Fruit fly (Drosophila melanogaster) whole organism, embryonic: Measurements from ENCODE around the gene NFAT.

ENCODE experiments used
- Adf1 ChIP-seq: fragments of 200-800 bp; sonication (Bioruptor generic); IDR thresholded peaks from 2 replicates; pipeline ENCODE4 v1.3.6; 2022; ENCODE audit warnings: missing biosample characterization, missing genetic modification characterization
- B-H2 ChIP-seq: fragments of 200-800 bp; sonication (Bioruptor generic); optimal IDR thresholded peaks from 2 replicates; lab custom pipeline; 2018; ENCODE audit warnings: missing biosample characterization, mild to moderate bottlenecking, missing genetic modification characterization
- CG10366 ChIP-seq: fragments of 200-800 bp; sonication (Bioruptor generic); IDR thresholded peaks from 2 replicates; pipeline ENCODE4 v1.3.6; 2022; ENCODE audit warnings: missing biosample characterization, missing genetic modification characterization
- CG11456 ChIP-seq: fragments of 200-800 bp; sonication (Bioruptor generic); IDR thresholded peaks from 3 replicates; pipeline ENCODE4 v1.3.6; 2022; ENCODE audit warnings: missing biosample characterization, missing genetic modification characterization
- CG13287 ChIP-seq: fragments of 200-800 bp; sonication (Bioruptor generic); IDR thresholded peaks from 2 replicates; pipeline ENCODE4 v1.3.6; 2022; ENCODE audit warnings: missing biosample characterization, missing genetic modification characterization; ENCODE audit not compliant: partially characterized antibody
- CG14441 ChIP-seq: fragments of 200-800 bp; sonication (Bioruptor generic); IDR thresholded peaks from 2 replicates; pipeline ENCODE4 v1.3.6; 2022; ENCODE audit warnings: missing biosample characterization, missing genetic modification characterization
- CG1647 ChIP-seq: fragments of 200-800 bp; sonication (Bioruptor generic); optimal IDR thresholded peaks from 3 replicates; lab custom pipeline; 2016; ENCODE audit warnings: missing biosample characterization, missing genetic modification characterization
- CG17912 ChIP-seq: fragments of 200-800 bp; sonication (Bioruptor generic); optimal IDR thresholded peaks from 2 replicates; lab custom pipeline; 2018; ENCODE audit warnings: missing biosample characterization, mild to moderate bottlenecking, missing genetic modification characterization
- CG2116 ChIP-seq: fragments of 200-800 bp; sonication (Bioruptor generic); optimal IDR thresholded peaks from 3 replicates; lab custom pipeline; 2018; ENCODE audit warnings: missing biosample characterization, mild to moderate bottlenecking, missing genetic modification characterization
- CG2875 ChIP-seq: fragments of 200-800 bp; sonication (Bioruptor generic); optimal IDR thresholded peaks from 2 replicates; lab custom pipeline; 2017; ENCODE audit warnings: missing biosample characterization, mild to moderate bottlenecking, missing genetic modification characterization, missing genetic modification reagents
- CG30020 ChIP-seq: fragments of 200-800 bp; optimal IDR thresholded peaks from 2 replicates; lab custom pipeline; 2019; ENCODE audit warnings: missing biosample characterization, mild to moderate bottlenecking, missing genetic modification characterization, moderate library complexity
- CG3281 ChIP-seq: fragments of 200-800 bp; sonication (Bioruptor generic); optimal IDR thresholded peaks from 3 replicates; lab custom pipeline; 2017; ENCODE audit warnings: missing biosample characterization, mild to moderate bottlenecking, missing genetic modification characterization
- CG43689 ChIP-seq: fragments of 200-800 bp; sonication (Bioruptor generic); IDR thresholded peaks from 2 replicates; pipeline ENCODE4 v1.3.6; 2022; ENCODE audit warnings: missing biosample characterization, missing genetic modification characterization
- CG8281 ChIP-seq: fragments of 200-800 bp; sonication (Bioruptor generic); optimal IDR thresholded peaks from 2 replicates; lab custom pipeline; 2018; ENCODE audit warnings: missing biosample characterization, mild to moderate bottlenecking, missing genetic modification characterization, moderate library complexity
- Dll ChIP-seq: fragments of 200-800 bp; sonication (Bioruptor generic); IDR thresholded peaks from 4 replicates; pipeline ENCODE4 v1.3.6; 2022; ENCODE audit warnings: missing biosample characterization, missing genetic modification characterization; ENCODE audit not compliant: partially characterized antibody
- Dref ChIP-seq: fragments of 200-800 bp; sonication (Bioruptor generic); IDR thresholded peaks from 2 replicates; pipeline ENCODE4 v1.3.6; 2022; ENCODE audit warnings: missing biosample characterization, missing genetic modification characterization
- Drgx ChIP-seq: fragments of 200-800 bp; sonication (Bioruptor generic); IDR thresholded peaks from 2 replicates; pipeline ENCODE4 v1.3.6; 2022; ENCODE audit warnings: missing biosample characterization, missing genetic modification characterization
- ERR ChIP-seq: fragments of 200-800 bp; sonication (Bioruptor generic); optimal IDR thresholded peaks from 2 replicates; lab custom pipeline; 2016; ENCODE audit warnings: missing biosample characterization, missing genetic modification characterization
- H15 ChIP-seq: fragments of 200-800 bp; sonication (Bioruptor generic); IDR thresholded peaks from 3 replicates; pipeline ENCODE4 v1.3.6; 2022; ENCODE audit warnings: missing biosample characterization, missing genetic modification characterization
- HHEX ChIP-seq: fragments of 200-800 bp; sonication (Bioruptor generic); optimal IDR thresholded peaks from 3 replicates; lab custom pipeline; 2017; ENCODE audit warnings: missing biosample characterization, mild to moderate bottlenecking, missing genetic modification characterization, missing genetic modification reagents
- Hr51 ChIP-seq, 2 experiments: fragments of 200-800 bp; sonication (Bioruptor generic); optimal IDR thresholded peaks; 2 replicates in 1 of 2; 3 replicates in 1 of 2; lab custom pipeline; 2016 to 2018; ENCODE audit warnings: missing biosample characterization in 2 of 2, missing genetic modification characterization in 2 of 2, mild to moderate bottlenecking in 1 of 2, moderate library complexity in 1 of 2
- Mes4 ChIP-seq: fragments of 200-800 bp; sonication (Bioruptor generic); optimal IDR thresholded peaks from 2 replicates; lab custom pipeline; 2016; ENCODE audit warnings: missing biosample characterization, missing genetic modification characterization
- Mrtf ChIP-seq: fragments of 200-800 bp; sonication (Bioruptor generic); IDR thresholded peaks from 3 replicates; pipeline ENCODE4 v1.3.6; 2022; ENCODE audit warnings: missing biosample characterization, missing genetic modification characterization
- NfI ChIP-seq: fragments of 200-800 bp; sonication (Bioruptor generic); optimal IDR thresholded peaks from 3 replicates; lab custom pipeline; 2018; ENCODE audit warnings: missing biosample characterization, mild to moderate bottlenecking, missing genetic modification characterization, moderate library complexity
- Ssrp ChIP-seq: fragments of 200-800 bp; sonication (Bioruptor generic); optimal IDR thresholded peaks from 2 replicates; lab custom pipeline; 2018; ENCODE audit warnings: missing biosample characterization, mild to moderate bottlenecking, missing genetic modification characterization, moderate library complexity
- Taf1 ChIP-seq: fragments of 200-800 bp; sonication (Bioruptor generic); IDR thresholded peaks from 2 replicates; pipeline ENCODE4 v1.3.6; 2022; ENCODE audit warnings: missing biosample characterization, missing genetic modification characterization
- Xbp1 ChIP-seq: fragments of 200-800 bp; sonication (Bioruptor generic); optimal IDR thresholded peaks from 3 replicates; lab custom pipeline; 2016; ENCODE audit warnings: missing biosample characterization, mild to moderate bottlenecking, missing genetic modification characterization
- Xrp1 ChIP-seq: fragments of 200-800 bp; sonication (Bioruptor generic); IDR thresholded peaks from 2 replicates; pipeline ENCODE4 v1.3.6; 2022; ENCODE audit warnings: missing biosample characterization, missing genetic modification characterization
- amos ChIP-seq: fragments of 200-800 bp; sonication (Bioruptor generic); IDR thresholded peaks from 2 replicates; pipeline ENCODE4 v1.3.6; 2022; ENCODE audit warnings: missing biosample characterization, missing genetic modification characterization; ENCODE audit not compliant: partially characterized antibody
- ara ChIP-seq: fragments of 200-800 bp; sonication (Bioruptor generic); IDR thresholded peaks from 2 replicates; pipeline ENCODE4 v1.3.6; 2022; ENCODE audit warnings: missing biosample characterization, missing genetic modification characterization
- ato ChIP-seq: fragments of 200-800 bp; sonication (Bioruptor generic); IDR thresholded peaks from 2 replicates; pipeline ENCODE4 v1.3.6; 2022; ENCODE audit warnings: missing biosample characterization, missing genetic modification characterization; ENCODE audit not compliant: partially characterized antibody
- bcd ChIP-seq: fragments of 200-800 bp; sonication (Bioruptor generic); optimal IDR thresholded peaks from 2 replicates; lab custom pipeline; 2017; ENCODE audit warnings: missing biosample characterization, mild to moderate bottlenecking, missing genetic modification characterization
- cato ChIP-seq: fragments of 200-800 bp; sonication (Bioruptor generic); optimal IDR thresholded peaks from 2 replicates; lab custom pipeline; 2016; ENCODE audit warnings: missing biosample characterization, missing genetic modification characterization, borderline replicate concordance
- cg ChIP-seq: fragments of 200-800 bp; sonication (Bioruptor generic); optimal IDR thresholded peaks from 3 replicates; lab custom pipeline; 2019; ENCODE audit warnings: missing biosample characterization, mild to moderate bottlenecking, missing genetic modification characterization, moderate library complexity
- corto ChIP-seq: fragments of 200-800 bp; sonication (Bioruptor generic); optimal IDR thresholded peaks from 2 replicates; lab custom pipeline; 2016; ENCODE audit warnings: missing biosample characterization, mild to moderate bottlenecking, missing genetic modification characterization, moderate library complexity
- exex ChIP-seq: fragments of 200-800 bp; sonication (Bioruptor generic); optimal IDR thresholded peaks from 4 replicates; lab custom pipeline; 2018; ENCODE audit warnings: missing biosample characterization, mild to moderate bottlenecking, missing genetic modification characterization, moderate library complexity
- hbn ChIP-seq: fragments of 200-800 bp; sonication (Bioruptor generic); IDR thresholded peaks from 2 replicates; pipeline ENCODE4 v1.3.6; 2022; ENCODE audit warnings: missing biosample characterization, missing genetic modification characterization; ENCODE audit not compliant: partially characterized antibody
- hth ChIP-seq: fragments of >200 bp; optimal IDR thresholded peaks from 2 replicates; lab custom pipeline; 2017; ENCODE audit warnings: inconsistent platforms
- ind ChIP-seq: fragments of 200-800 bp; sonication (Bioruptor generic); optimal IDR thresholded peaks from 3 replicates; lab custom pipeline; 2016; ENCODE audit warnings: missing biosample characterization, missing genetic modification characterization
- nerfin-2 ChIP-seq: fragments of 200-800 bp; sonication (Bioruptor generic); IDR thresholded peaks from 2 replicates; pipeline ENCODE4 v1.3.6; 2022; ENCODE audit warnings: missing biosample characterization, missing genetic modification characterization; ENCODE audit not compliant: partially characterized antibody
- pan ChIP-seq, 4 experiments: fragments of >200 bp in 3 of 4; fragments of 200-800 bp in 1 of 4; sonication (Bioruptor generic) in 1 of 4; optimal IDR thresholded peaks in 3 of 4; IDR thresholded peaks in 1 of 4; 2 replicates each; pipeline versions ENCODE4 v1.3.6 to Lab custom; 2017 to 2022; ENCODE audit warnings: missing biosample characterization in 2 of 4, missing genetic modification characterization in 2 of 4, mixed read lengths in 1 of 4
- pb ChIP-seq: fragments of 200-800 bp; sonication (Bioruptor generic); optimal IDR thresholded peaks from 3 replicates; lab custom pipeline; 2016; ENCODE audit warnings: missing biosample characterization, missing genetic modification characterization
- phol ChIP-seq: fragments of 200-800 bp; sonication (Bioruptor generic); optimal IDR thresholded peaks from 3 replicates; lab custom pipeline; 2018; ENCODE audit warnings: missing biosample characterization, mild to moderate bottlenecking, missing genetic modification characterization, moderate library complexity
- stwl ChIP-seq: fragments of 200-800 bp; sonication (Bioruptor generic); optimal IDR thresholded peaks from 3 replicates; lab custom pipeline; 2018; ENCODE audit warnings: missing biosample characterization, mild to moderate bottlenecking, missing genetic modification characterization, moderate library complexity
- tna ChIP-seq: fragments of 200-800 bp; sonication (Bioruptor generic); IDR thresholded peaks from 2 replicates; pipeline ENCODE4 v1.3.6; 2022; ENCODE audit warnings: missing biosample characterization, missing genetic modification characterization; ENCODE audit not compliant: partially characterized antibody
- trem ChIP-seq: fragments of 200-800 bp; optimal IDR thresholded peaks from 3 replicates; lab custom pipeline; 2019; ENCODE audit warnings: missing biosample characterization, mild to moderate bottlenecking, missing genetic modification characterization, moderate library complexity
- zen ChIP-seq: fragments of 200-800 bp; sonication (Bioruptor generic); optimal IDR thresholded peaks from 3 replicates; lab custom pipeline; 2018; ENCODE audit warnings: missing biosample characterization, mild to moderate bottlenecking, missing genetic modification characterization, moderate library complexity
- zfh1 ChIP-seq: fragments of 200-800 bp; sonication (Bioruptor generic); IDR thresholded peaks from 3 replicates; pipeline ENCODE4 v1.3.6; 2022; ENCODE audit warnings: missing biosample characterization, missing genetic modification characterization

Gene NFAT

DNA sequence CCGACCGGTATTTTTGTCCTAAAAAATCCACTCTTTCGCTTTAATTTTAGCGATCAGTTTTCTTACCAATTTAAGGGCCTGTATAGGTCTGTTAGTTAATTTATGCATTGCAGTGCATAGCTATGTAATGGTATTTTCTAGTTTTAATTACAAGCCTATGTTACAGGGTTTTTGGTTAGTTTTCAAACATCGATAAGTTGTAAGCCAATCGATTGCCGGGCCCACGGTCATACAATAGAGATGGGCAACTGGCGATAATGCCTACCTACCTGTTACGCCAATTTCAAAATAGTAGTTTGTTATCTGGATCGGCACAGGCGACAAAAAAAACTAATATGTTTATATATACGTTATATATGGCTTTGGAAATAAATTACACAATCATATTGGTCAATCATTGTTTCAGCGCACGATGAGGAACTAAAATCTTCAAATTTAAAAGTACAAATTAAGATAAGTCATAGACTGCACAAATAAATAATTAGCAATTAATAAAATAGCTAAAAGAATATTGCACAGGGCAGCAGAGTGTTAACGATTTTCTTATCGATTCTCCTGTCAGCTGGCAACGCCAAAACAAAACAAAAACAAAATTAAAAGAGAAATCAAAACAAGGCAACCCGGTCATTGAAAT is 8.0 kb upstream of the NFAT start, which contains the start of the genes tth and Tango2 (continued):
- peak; percentile 63 for TF ChIP-seq zen
- TF ChIP-seq ERR, result peak; percentile 42
- peak; percentile 72 to 76 for TF ChIP-seq Hr51 (GFP tag; optimal IDR thresholded peaks at IDR 0.05; lab: Kevin White, UChicago)
- TF ChIP-seq CG11456 (GFP tag; lab: Robert Waterston, UW), result peak; percentile 61; the same call in 1 of the 3 replicates
- peak; percentile 63 for TF ChIP-seq Drgx (GFP tag; lab: Robert Waterston, UW)
- peak; percentile 66 for TF ChIP-seq exex (tag; lab: Kevin White, UChicago)
- TF ChIP-seq hth (lab: Kevin White, UChicago), result no peak
- TF ChIP-seq H15 (GFP tag; lab: Robert Waterston, UW), result 0 out of 3 replicates have a peak, but pooled peaks have one; percentile 28
- no peak for TF ChIP-seq tna (GFP tag; lab: Robert Waterston, UW)
- peak; percentile 55 for TF ChIP-seq ara (GFP tag; lab: Robert Waterston, UW)
- TF ChIP-seq stwl (tag; lab: Kevin White, UChicago), result peak; percentile 19
- TF ChIP-seq Dll (GFP tag; lab: Robert Waterston, UW), result peak; percentile 71
- TF ChIP-seq CG8281 (tag; lab: Kevin White, UChicago), result no peak
- TF ChIP-seq ato, result no peak
- TF ChIP-seq Adf1, result peak; percentile 14; the same call in 1 of the 2 replicates
- TF ChIP-seq Ssrp, result peak; percentile 70
- TF ChIP-seq CG2116 (GFP tag; lab: Kevin White, UChicago), result peak; percentile 63
- TF ChIP-seq B-H2, result peak; percentile 46
- no peak for TF ChIP-seq pb (GFP tag; lab: Kevin White, UChicago)
- TF ChIP-seq trem (tag; lab: Kevin White, UChicago), result peak; percentile 31
- TF ChIP-seq HHEX (GFP tag; lab: Kevin White, UChicago), result peak; percentile 60
- peak; percentile 72 for TF ChIP-seq CG17912
- peak; percentile 61 for TF ChIP-seq phol
- peak; percentile 73; the same call in 2 of the 3 replicates for TF ChIP-seq Mrtf (GFP tag; lab: Robert Waterston, UW)
- TF ChIP-seq pan (optimal IDR thresholded peaks at IDR 0.05; lab: Kevin White, UChicago), result no peak
- peak in 1 of 2 experiments; percentile 78 for TF ChIP-seq pan (GFP tag; optimal IDR thresholded peaks at IDR 0.05 in 1 of 2, IDR thresholded peaks at IDR 0.05 in 1 of 2)
- peak; percentile 25 for TF ChIP-seq CG1647 (GFP tag; lab: Kevin White, UChicago)
- peak; percentile 71 for TF ChIP-seq CG10366 (GFP tag; lab: Robert Waterston, UW)
- TF ChIP-seq corto, result no peak
- TF ChIP-seq Dref (GFP tag; lab: Robert Waterston, UW), result peak; percentile 74
- no peak for TF ChIP-seq CG43689 (GFP tag; lab: Robert Waterston, UW)
- peak; percentile 32 for TF ChIP-seq CG2875 (GFP tag; lab: Kevin White, UChicago)
- TF ChIP-seq bcd, result peak; percentile 69
- peak; percentile 63 for TF ChIP-seq CG14441 (GFP tag; lab: Robert Waterston, UW)
- TF ChIP-seq amos (GFP tag; lab: Robert Waterston, UW), result peak; percentile 52; the same call in 1 of the 2 replicates
- TF ChIP-seq Taf1, result no peak
- TF ChIP-seq ind (GFP tag; lab: Kevin White, UChicago), result peak; percentile 63
- peak; percentile 20 for TF ChIP-seq cg (GFP tag; lab: Kevin White, UChicago)
- TF ChIP-seq nerfin-2 (GFP tag; lab: Robert Waterston, UW), result no peak
- TF ChIP-seq zfh1 (GFP tag; lab: Robert Waterston, UW), result peak; percentile 74; the same call in 2 of the 3 replicates
- peak; percentile 82 for TF ChIP-seq Xrp1 (GFP tag; lab: Robert Waterston, UW)
- peak; percentile 8 for TF ChIP-seq cato (GFP tag; lab: Kevin White, UChicago)
- TF ChIP-seq CG3281 (GFP tag; lab: Kevin White, UChicago), result peak; percentile 75
- no peak for TF ChIP-seq Mes4 (GFP tag; lab: Kevin White, UChicago)
- TF ChIP-seq hbn (GFP tag; lab: Robert Waterston, UW), result peak; percentile 36; the same call in 1 of the 2 replicates
- TF ChIP-seq CG13287 (GFP tag; lab: Robert Waterston, UW), result peak; percentile 59
- peak; percentile 58 for TF ChIP-seq CG30020 (tag; lab: Kevin White, UChicago)
- TF ChIP-seq NfI (GFP tag; lab: Kevin White, UChicago), result peak; percentile 80
- TF ChIP-seq Xbp1 (GFP tag; lab: Kevin White, UChicago), result peak; percentile 81
